Worm (Caenorhabditis elegans) whole organism, early embryonic: ENCODE measurements around the gene C18E9.5.

Source experiments
- B0310.2 ChIP-seq: sonication (generic microtip); optimal IDR thresholded peaks from 2 replicates; lab custom pipeline; 2016; ENCODE audit warnings: mild to moderate bottlenecking, missing genetic modification characterization, missing compliant biosample characterization
- F13C5.2 ChIP-seq: sonication (generic microtip); optimal IDR thresholded peaks from 2 replicates; lab custom pipeline; 2017; ENCODE audit warnings: mild to moderate bottlenecking, missing genetic modification characterization, inconsistent platforms, missing compliant biosample characterization
- aly-1 ChIP-seq: sonication (generic microtip); optimal IDR thresholded peaks from 2 replicates; lab custom pipeline; 2016; ENCODE audit warnings: missing genetic modification characterization, missing compliant biosample characterization
- ama-1 ChIP-seq: fragments of 150-350 bp; optimal IDR thresholded peaks from 2 replicates; lab custom pipeline; 2014
- ceh-13 ChIP-seq: fragments of 200-800 bp; sonication (Bioruptor generic); optimal IDR thresholded peaks from 2 replicates; lab custom pipeline; 2018; ENCODE audit warnings: mild to moderate bottlenecking, missing genetic modification characterization, missing compliant biosample characterization
- ceh-36 ChIP-seq: sonication (generic microtip); optimal IDR thresholded peaks from 2 replicates; lab custom pipeline; 2016; ENCODE audit warnings: missing genetic modification characterization, inconsistent platforms, missing compliant biosample characterization
- ets-7 ChIP-seq: sonication (generic microtip); optimal IDR thresholded peaks from 2 replicates; lab custom pipeline; 2016; ENCODE audit warnings: missing genotype, missing genetic modification characterization, missing compliant biosample characterization
- flt-1 ChIP-seq: fragments of 200-800 bp; sonication (Bioruptor generic); IDR thresholded peaks from 2 replicates; pipeline ENCODE4 v1.3.6; 2022; ENCODE audit warnings: missing genetic modification characterization, missing compliant biosample characterization
- hmbx-1 ChIP-seq: sonication (generic microtip); optimal IDR thresholded peaks from 2 replicates; lab custom pipeline; 2016; ENCODE audit warnings: mild to moderate bottlenecking, missing genetic modification characterization, missing compliant biosample characterization
- hmg-4 ChIP-seq: fragments of 200-800 bp; sonication (Bioruptor generic); optimal IDR thresholded peaks from 2 replicates; lab custom pipeline; 2018; ENCODE audit warnings: mild to moderate bottlenecking, missing genetic modification characterization, missing compliant biosample characterization
- hnd-1 ChIP-seq: sonication (generic microtip); optimal IDR thresholded peaks from 2 replicates; lab custom pipeline; 2016; ENCODE audit warnings: missing genetic modification characterization, missing compliant biosample characterization
- pes-1 ChIP-seq: fragments of 200-800 bp; sonication (Bioruptor generic); IDR thresholded peaks from 2 replicates; pipeline ENCODE4 v1.3.6; 2022; ENCODE audit warnings: missing genetic modification reagents, missing genetic modification characterization, missing compliant biosample characterization
- scrt-1 ChIP-seq: fragments of 200-800 bp; sonication (Bioruptor generic); IDR thresholded peaks from 2 replicates; pipeline ENCODE4 v1.3.6; 2022; ENCODE audit warnings: missing genetic modification characterization, missing compliant biosample characterization
- sea-1 ChIP-seq: fragments of 200-800 bp; sonication (Bioruptor generic); conservative IDR thresholded peaks from 2 replicates; pipeline ENCODE4 v1.3.6; 2022; ENCODE audit warnings: missing genetic modification characterization, missing compliant biosample characterization
- tbx-11 ChIP-seq: fragments of 200-800 bp; sonication (Bioruptor generic); IDR thresholded peaks from 2 replicates; pipeline ENCODE4 v1.3.6; 2022; ENCODE audit warnings: missing genetic modification characterization, missing compliant biosample characterization
- tbx-37 ChIP-seq: fragments of 200-800 bp; sonication (Bioruptor generic); conservative IDR thresholded peaks from 2 replicates; pipeline ENCODE4 v1.3.6; 2022; ENCODE audit warnings: missing genetic modification reagents, missing genetic modification characterization, missing compliant biosample characterization
- tra-4 ChIP-seq: sonication (generic microtip); optimal IDR thresholded peaks from 2 replicates; lab custom pipeline; 2017; ENCODE audit warnings: missing genetic modification characterization, missing compliant biosample characterization

Gene C18E9.5

DNA sequence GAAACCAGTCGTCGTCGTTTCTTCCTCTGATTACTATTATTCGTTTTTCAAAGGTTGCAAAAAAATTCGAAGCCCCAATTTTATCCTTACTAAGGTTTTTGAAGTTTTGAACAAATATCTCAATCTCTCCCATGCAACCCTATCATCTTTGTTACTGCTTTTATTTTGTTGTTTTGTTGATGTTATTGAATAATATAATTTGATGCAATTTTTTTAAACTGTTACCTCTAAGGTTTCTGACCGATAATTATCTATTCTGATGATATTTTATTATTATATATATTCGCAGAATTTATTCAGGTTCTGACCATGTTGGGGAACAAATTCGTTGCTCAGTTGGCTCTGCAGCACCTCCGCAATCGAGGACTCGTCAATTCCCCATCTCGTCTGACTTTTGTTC is 26.3 kb downstream of the C18E9.5 start, which contains the start of gene ndub-2:
Gene ndub-2, plus strand, starts transcription at position 301 of the 400 bp plus-strand sequence.
- TF ChIP-seq flt-1 (GFP tag; lab: Robert Waterston, UW) (no peak), aly-1 (no peak), B0310.2 (tag; lab: Kevin White, UChicago) (no peak), ama-1 (lab: Kevin White, UChicago) (no peak), hmg-4 (no peak), F13C5.2 (tag; lab: Kevin White, UChicago) (no peak), ceh-13 (GFP tag; lab: Kevin White, UChicago) (no peak), scrt-1 (GFP tag; lab: Robert Waterston, UW) (no peak)

DNA sequence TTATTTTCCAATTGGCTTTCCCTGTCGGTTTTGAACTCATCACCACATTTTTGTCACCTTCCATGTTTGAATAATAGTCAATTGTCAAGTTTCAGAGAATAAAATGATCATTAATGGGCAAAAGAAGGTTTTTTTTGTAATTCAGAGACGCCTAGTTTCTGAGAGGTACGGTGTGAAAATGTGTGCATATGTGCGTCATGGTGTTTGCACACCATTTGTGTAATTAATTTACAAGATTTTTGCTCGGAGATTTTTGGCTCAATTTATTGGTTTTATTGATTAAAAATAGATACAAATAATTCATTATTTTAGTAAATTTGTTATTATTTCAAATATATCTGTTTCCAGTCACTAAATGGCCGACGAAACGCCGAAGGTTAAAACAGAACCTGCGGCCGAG is 27.7 kb downstream of the C18E9.5 start, which contains the start of the genes F44G4.3 and tdp-1:
Gene F44G4.3, minus strand, starts transcription at position 184 of the 400 bp plus-strand sequence.
Gene tdp-1, plus strand, starts transcription at position 347 of the 400 bp plus-strand sequence.
- no peak for TF ChIP-seq aly-1
- TF ChIP-seq tbx-11 = no peak
- no peak for TF ChIP-seq sea-1 (GFP tag; lab: Robert Waterston, UW)
- no peak for TF ChIP-seq tbx-37 (GFP tag; lab: Robert Waterston, UW)
- no peak for TF ChIP-seq pes-1 (GFP tag; lab: Robert Waterston, UW)
- TF ChIP-seq B0310.2 (tag; lab: Kevin White, UChicago) = no peak
- TF ChIP-seq tra-4 (tag; lab: Kevin White, UChicago) = no peak
- TF ChIP-seq hmg-4 = no peak
- TF ChIP-seq ceh-13 (GFP tag; lab: Kevin White, UChicago) = no peak
- TF ChIP-seq scrt-1 (GFP tag; lab: Robert Waterston, UW) = no peak
- no peak for TF ChIP-seq hnd-1 (tag; lab: Kevin White, UChicago)
- no peak for TF ChIP-seq F13C5.2 (tag; lab: Kevin White, UChicago)

- TF ChIP-seq ceh-36 (tag; lab: Kevin White, UChicago) (no peak), tbx-37 (GFP tag; lab: Robert Waterston, UW) (no peak), sea-1 (GFP tag; lab: Robert Waterston, UW) (no peak), aly-1 (no peak), B0310.2 (tag; lab: Kevin White, UChicago) (no peak), ama-1 (lab: Kevin White, UChicago) (no peak), scrt-1 (GFP tag; lab: Robert Waterston, UW) (no peak), tbx-11 (no peak), pes-1 (GFP tag; lab: Robert Waterston, UW) (no peak), ets-7 (tag; lab: Kevin White, UChicago) (no peak), ceh-13 (GFP tag; lab: Kevin White, UChicago) (no peak), hmbx-1 (tag; lab: Kevin White, UChicago) (no peak), hnd-1 (tag; lab: Kevin White, UChicago) (no peak), F13C5.2 (tag; lab: Kevin White, UChicago) (no peak), hmg-4 (no peak)
Measured at ce11 chrII:9000331-9000730, 30.6 kb downstream of the C18E9.5 start, which contains the start of gene F44G4.5. Gene F44G4.5, minus strand, starts transcription at chrII:9000431.

ce11 chrII:9001743-9002222 is 32.0 kb downstream of the C18E9.5 start, which contains the start of gene F44G4.6:
Gene F44G4.6, minus strand, starts transcription at chrII:9001793.
- TF ChIP-seq flt-1 (GFP tag; lab: Robert Waterston, UW) (no peak), pes-1 (GFP tag; lab: Robert Waterston, UW) (no peak), ama-1 (lab: Kevin White, UChicago) (no peak), F13C5.2 (tag; lab: Kevin White, UChicago) (no peak), hmbx-1 (tag; lab: Kevin White, UChicago) (no peak), ets-7 (tag; lab: Kevin White, UChicago) (no peak), sea-1 (GFP tag; lab: Robert Waterston, UW) (no peak), ceh-13 (GFP tag; lab: Kevin White, UChicago) (no peak), scrt-1 (GFP tag; lab: Robert Waterston, UW) (no peak), ceh-36 (tag; lab: Kevin White, UChicago) (no peak), tra-4 (tag; lab: Kevin White, UChicago) (no peak), aly-1 (no peak), hnd-1 (tag; lab: Kevin White, UChicago) (no peak), B0310.2 (tag; lab: Kevin White, UChicago) (no peak), hmg-4 (no peak)

DNA sequence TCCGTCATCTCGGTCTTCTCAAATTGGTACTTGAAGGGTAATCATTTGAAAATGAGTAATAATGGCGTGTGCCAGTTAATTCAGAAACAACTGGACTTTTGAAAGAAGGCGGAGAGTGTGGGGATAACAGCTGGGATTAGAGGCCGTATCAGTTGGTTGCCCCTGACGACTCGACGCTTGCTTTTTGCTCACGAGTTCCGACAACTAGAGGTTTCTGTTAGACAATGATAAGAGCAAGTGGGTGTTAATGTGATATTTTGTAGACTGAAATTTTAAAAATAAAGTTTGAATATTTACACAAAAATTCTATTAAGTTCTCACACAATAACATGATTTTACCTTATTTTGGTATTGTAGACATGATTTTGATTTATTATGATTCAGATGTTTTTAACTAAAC is 35.3 kb downstream of the C18E9.5 start, which contains the start of gene F44G4.7:
Gene F44G4.7, minus strand, starts transcription at position 101 of the 400 bp plus-strand sequence.
- TF ChIP-seq hmbx-1 (tag; lab: Kevin White, UChicago) (no peak), flt-1 (GFP tag; lab: Robert Waterston, UW) (no peak), hnd-1 (tag; lab: Kevin White, UChicago) (no peak), pes-1 (GFP tag; lab: Robert Waterston, UW) (no peak), ama-1 (lab: Kevin White, UChicago) (no peak), tbx-37 (GFP tag; lab: Robert Waterston, UW) (no peak)

DNA sequence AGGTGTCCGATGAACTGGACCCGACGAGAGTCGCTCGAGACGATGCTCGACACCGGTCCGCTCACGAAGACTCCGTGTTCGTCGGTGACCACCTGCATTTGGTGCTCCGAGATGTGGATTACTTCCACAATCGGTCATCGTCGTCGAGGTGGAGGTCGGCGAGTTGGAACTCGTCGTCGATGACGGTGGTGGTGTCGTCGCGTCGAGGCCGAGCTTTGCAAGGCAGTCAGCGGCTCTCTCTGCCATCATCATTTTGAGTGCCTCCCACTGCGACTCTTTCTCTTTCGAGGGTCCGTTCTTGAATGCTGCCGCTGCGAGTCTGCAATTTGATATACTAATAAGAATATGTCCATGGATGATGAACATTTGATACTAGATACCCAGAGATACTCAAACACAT is 38.0 kb downstream of the C18E9.5 start:
- TF ChIP-seq hnd-1 (tag; lab: Kevin White, UChicago) (no peak), B0310.2 (tag; lab: Kevin White, UChicago) (no peak), flt-1 (GFP tag; lab: Robert Waterston, UW) (no peak), F13C5.2 (tag; lab: Kevin White, UChicago) (no peak), ceh-13 (GFP tag; lab: Kevin White, UChicago) (no peak), tbx-37 (GFP tag; lab: Robert Waterston, UW) (no peak), tbx-11 (no peak)

- TF ChIP-seq pes-1 (GFP tag; lab: Robert Waterston, UW) (no peak), hnd-1 (tag; lab: Kevin White, UChicago) (no peak), ets-7 (tag; lab: Kevin White, UChicago) (no peak), tbx-11 (no peak), scrt-1 (GFP tag; lab: Robert Waterston, UW) (no peak), F13C5.2 (tag; lab: Kevin White, UChicago) (no peak), tbx-37 (GFP tag; lab: Robert Waterston, UW) (no peak), B0310.2 (tag; lab: Kevin White, UChicago) (no peak), ama-1 (lab: Kevin White, UChicago) (no peak), aly-1 (no peak), flt-1 (GFP tag; lab: Robert Waterston, UW) (no peak), hmbx-1 (tag; lab: Kevin White, UChicago) (no peak), sea-1 (GFP tag; lab: Robert Waterston, UW) (no peak), hmg-4 (no peak)
Measured at ce11 chrII:9009976-9010702, 40.4 kb downstream of the C18E9.5 start.
